Worm (Caenorhabditis elegans) whole organism, L2 larva: ENCODE data around the gene nspb-10.

Experiments used
- C34F6.9 ChIP-seq: fragments of 150-350 bp; optimal IDR thresholded peaks from 2 replicates; lab custom pipeline; 2014; ENCODE audit warnings: missing biosample characterization, missing genetic modification characterization
- F13H6.1 ChIP-seq: sonication (generic microtip); optimal IDR thresholded peaks from 2 replicates; lab custom pipeline; 2016; ENCODE audit warnings: missing genetic modification characterization, missing compliant biosample characterization
- R02D3.7 ChIP-seq: fragments of 150-350 bp; optimal IDR thresholded peaks from 2 replicates; lab custom pipeline; 2014; ENCODE audit warnings: missing biosample characterization, missing genetic modification characterization
- Y55F3AM.14 ChIP-seq: fragments of 200-800 bp; sonication (Bioruptor generic); optimal IDR thresholded peaks from 2 replicates; lab custom pipeline; 2018; ENCODE audit warnings: mild to moderate bottlenecking, missing genetic modification characterization, missing compliant biosample characterization
- alr-1 ChIP-seq: fragments of 150-350 bp; optimal IDR thresholded peaks from 2 replicates; lab custom pipeline; 2014; ENCODE audit warnings: missing biosample characterization, missing genetic modification characterization
- aly-2 ChIP-seq: fragments of 150-350 bp; optimal IDR thresholded peaks from 2 replicates; lab custom pipeline; 2014; ENCODE audit warnings: missing biosample characterization, missing genetic modification characterization
- ama-1 ChIP-seq: fragments of 150-350 bp; optimal IDR thresholded peaks from 2 replicates; lab custom pipeline; 2018; ENCODE audit warnings: inconsistent platforms
- blmp-1 ChIP-seq: sonication (generic microtip); optimal IDR thresholded peaks from 2 replicates; lab custom pipeline; 2017; ENCODE audit warnings: missing genetic modification characterization, mild to moderate bottlenecking, missing compliant biosample characterization, antibody characterized with exemption, moderate library complexity; ENCODE audit not compliant: insufficient read depth
- ceh-82 ChIP-seq: fragments of 150-350 bp; optimal IDR thresholded peaks from 2 replicates; lab custom pipeline; 2014; ENCODE audit warnings: missing biosample characterization, missing genetic modification characterization
- dmd-4 ChIP-seq: sonication (generic microtip); optimal IDR thresholded peaks from 2 replicates; lab custom pipeline; 2017; ENCODE audit warnings: missing biosample characterization, missing genetic modification characterization
- egl-27 ChIP-seq: sonication (generic microtip); optimal IDR thresholded peaks from 3 replicates; lab custom pipeline; 2017; ENCODE audit warnings: missing biosample characterization, missing genetic modification reagents, missing genetic modification characterization
- elt-1 ChIP-seq: fragments of 150-350 bp; optimal IDR thresholded peaks from 2 replicates; lab custom pipeline; 2014; ENCODE audit warnings: missing biosample characterization, missing genetic modification characterization
- gmeb-1 ChIP-seq: fragments of 150-350 bp; optimal IDR thresholded peaks from 2 replicates; lab custom pipeline; 2014; ENCODE audit warnings: missing biosample characterization, missing genetic modification characterization
- lin-11 ChIP-seq: fragments of 150-350 bp; sonication (generic microtip); optimal IDR thresholded peaks from 2 replicates; lab custom pipeline; 2014; ENCODE audit warnings: missing biosample characterization, missing genetic modification characterization, inconsistent platforms, mixed read lengths
- lin-39 ChIP-seq: fragments of 150-350 bp; optimal IDR thresholded peaks from 2 replicates; lab custom pipeline; 2014; ENCODE audit warnings: missing biosample characterization, missing genetic modification reagents, missing genetic modification characterization
- lsy-2 ChIP-seq, 2 experiments: fragments of 150-350 bp in 1 of 2; sonication (generic microtip) in 1 of 2; optimal IDR thresholded peaks; 2 replicates each; lab custom pipeline; 2014 to 2017; ENCODE audit warnings: missing biosample characterization in 2 of 2, missing genetic modification characterization in 2 of 2
- mab-5 ChIP-seq: fragments of 150-350 bp; optimal IDR thresholded peaks from 2 replicates; lab custom pipeline; 2014; ENCODE audit warnings: missing biosample characterization, missing genetic modification characterization
- mbf-1 ChIP-seq: sonication (generic microtip); optimal IDR thresholded peaks from 2 replicates; lab custom pipeline; 2017; ENCODE audit warnings: missing biosample characterization, missing genetic modification characterization
- mdl-1 ChIP-seq, 2 experiments: fragments of 150-350 bp in 1 of 2; sonication (generic microtip) in 1 of 2; optimal IDR thresholded peaks; 2 replicates each; lab custom pipeline; 2017; ENCODE audit warnings: missing biosample characterization in 2 of 2, missing genetic modification characterization in 2 of 2
- nhr-10 ChIP-seq: sonication (generic microtip); optimal IDR thresholded peaks from 2 replicates; lab custom pipeline; 2017; ENCODE audit warnings: missing biosample characterization, missing genetic modification characterization
- nhr-12 ChIP-seq: fragments of 150-350 bp; optimal IDR thresholded peaks from 2 replicates; lab custom pipeline; 2014; ENCODE audit warnings: missing biosample characterization, missing genetic modification characterization
- nhr-129 ChIP-seq: fragments of 150-350 bp; optimal IDR thresholded peaks from 2 replicates; lab custom pipeline; 2014; ENCODE audit warnings: missing biosample characterization, missing genetic modification characterization
- nhr-21 ChIP-seq: fragments of 150-350 bp; optimal IDR thresholded peaks from 2 replicates; lab custom pipeline; 2014; ENCODE audit warnings: missing biosample characterization, missing genetic modification characterization
- nhr-237 ChIP-seq: fragments of 150-350 bp; optimal IDR thresholded peaks from 2 replicates; lab custom pipeline; 2014; ENCODE audit warnings: missing biosample characterization, missing genetic modification characterization
- nhr-25 ChIP-seq: fragments of 150-350 bp; sonication (generic microtip); optimal IDR thresholded peaks from 3 replicates; lab custom pipeline; 2014; ENCODE audit warnings: missing biosample characterization, missing genetic modification characterization
- nhr-6 ChIP-seq: fragments of 150-350 bp; optimal IDR thresholded peaks from 2 replicates; lab custom pipeline; 2014; ENCODE audit warnings: missing biosample characterization, missing genetic modification characterization
- nhr-77 ChIP-seq: fragments of 150-350 bp; optimal IDR thresholded peaks from 2 replicates; lab custom pipeline; 2014; ENCODE audit warnings: missing biosample characterization, missing genetic modification characterization
- skn-1 ChIP-seq: sonication (generic microtip); optimal IDR thresholded peaks from 2 replicates; lab custom pipeline; 2017; ENCODE audit warnings: missing biosample characterization, missing genetic modification characterization
- snpc-4 ChIP-seq: fragments of 150-350 bp; optimal IDR thresholded peaks from 2 replicates; lab custom pipeline; 2014; ENCODE audit warnings: missing biosample characterization, missing genetic modification characterization
- unc-55 ChIP-seq: fragments of 150-350 bp; sonication (generic microtip); optimal IDR thresholded peaks from 3 replicates; lab custom pipeline; 2014; ENCODE audit warnings: missing biosample characterization, missing genetic modification reagents, missing genetic modification characterization
- unc-62 ChIP-seq: fragments of 150-350 bp; optimal IDR thresholded peaks from 2 replicates; lab custom pipeline; 2014; ENCODE audit warnings: missing biosample characterization, missing genetic modification reagents, missing genetic modification characterization
- zag-1 ChIP-seq: fragments of 150-350 bp; optimal IDR thresholded peaks from 2 replicates; lab custom pipeline; 2014; ENCODE audit warnings: missing biosample characterization, missing genetic modification characterization

Gene nspb-10

ce11 chrII:14592629-14593028 lies 4.6 kb upstream of the nspb-10 start:
- no peak for TF ChIP-seq C34F6.9 (tag; lab: Kevin White, UChicago)
- no peak for TF ChIP-seq elt-1 (tag; lab: Kevin White, UChicago)
- no peak for TF ChIP-seq ama-1 (lab: Kevin White, UChicago)
- TF ChIP-seq, all 48 proteins: peak for 0

- TF ChIP-seq lin-11 (tag; lab: Kevin White, UChicago), result peak; percentile 26
- TF ChIP-seq nhr-12 (tag; lab: Kevin White, UChicago), result no peak
Observed at ce11 chrII:14591699-14592098, 3.6 kb upstream of the nspb-10 start, which contains the start of gene C01G12.7. Gene C01G12.7 (minus strand): TSS chrII:14591893.

- TF ChIP-seq nhr-25 (tag; lab: Kevin White, UChicago) (no peak), snpc-4 (tag; lab: Kevin White, UChicago) (no peak), F13H6.1 (no peak), mbf-1 (tag; lab: Kevin White, UChicago) (no peak), lsy-2 (tag; optimal IDR thresholded peaks at IDR 0.05; lab: Kevin White, UChicago) (no peak), nhr-77 (tag; lab: Kevin White, UChicago) (no peak), nhr-21 (tag; lab: Kevin White, UChicago) (no peak), dmd-4 (tag; lab: Kevin White, UChicago) (no peak), Y55F3AM.14 (GFP tag; lab: Kevin White, UChicago) (no peak), unc-55 (no peak)
Observed at ce11 chrII:14587407-14587806, 655 bp downstream of the nspb-10 start, which contains the start of gene C01G12.5. Gene C01G12.5 (minus strand): TSS chrII:14587507.

- TF ChIP-seq elt-1 (tag; lab: Kevin White, UChicago), result no peak
- no peak for TF ChIP-seq C34F6.9 (tag; lab: Kevin White, UChicago)
Observed at ce11 chrII:14582206-14582605, 5.9 kb downstream of the nspb-10 start, which contains the start of gene C01G12.3. Gene C01G12.3 (minus strand): TSS chrII:14582306.

- no peak for TF ChIP-seq R02D3.7
- TF ChIP-seq nhr-129 (tag; lab: Kevin White, UChicago), result no peak
- TF ChIP-seq skn-1 (tag; lab: Kevin White, UChicago), result no peak
- no peak for TF ChIP-seq alr-1
- no peak for TF ChIP-seq unc-62
- TF ChIP-seq mdl-1 (tag; optimal IDR thresholded peaks at IDR 0.05; lab: Kevin White, UChicago), result no peak
- no peak for TF ChIP-seq mab-5 (tag; lab: Kevin White, UChicago)
- no peak for TF ChIP-seq egl-27 (tag; lab: Kevin White, UChicago)
- TF ChIP-seq gmeb-1 (tag; lab: Kevin White, UChicago), result no peak
- no peak for TF ChIP-seq nhr-237
- no peak for TF ChIP-seq nhr-10 (tag; lab: Kevin White, UChicago)
- no peak for TF ChIP-seq blmp-1 (tag; lab: Kevin White, UChicago)
- no peak for TF ChIP-seq nhr-21 (tag; lab: Kevin White, UChicago)
- TF ChIP-seq zag-1, result no peak
- TF ChIP-seq aly-2, result no peak
- no peak for TF ChIP-seq nhr-25 (tag; lab: Kevin White, UChicago)
- TF ChIP-seq nhr-6, result no peak
- no peak for TF ChIP-seq ama-1 (lab: Kevin White, UChicago)
- no peak for TF ChIP-seq ceh-82 (tag; lab: Kevin White, UChicago)
- no peak for TF ChIP-seq C34F6.9 (tag; lab: Kevin White, UChicago)
Observed at ce11 chrII:14580549-14580948, 7.5 kb downstream of the nspb-10 start, which contains the start of the genes nspb-8 and nspb-9. Gene nspb-8 (minus strand): TSS chrII:14580649. Gene nspb-9 (plus strand): TSS chrII:14580859.

- TF ChIP-seq egl-27 (tag; lab: Kevin White, UChicago) (no peak), lin-39 (tag; lab: Kevin White, UChicago) (no peak), snpc-4 (tag; lab: Kevin White, UChicago) (no peak)
- TF ChIP-seq, all 48 proteins: peak for 0
Observed at ce11 chrII:14578716-14579115, 9.3 kb downstream of the nspb-10 start, which contains the start of gene C01G12.9. Gene C01G12.9 (plus strand): TSS chrII:14579016.
